Fruit fly (Drosophila melanogaster): ENCODE measurements around the gene Alms1b.

Alms1b gene

dm6 chrX:4581769-4582168, 49.0 kb downstream of the Alms1b start (continued):
- TF ChIP-seq CG7839 (tag; optimal IDR thresholded peaks at IDR 0.05) (peak; percentile 61), mirr (GFP tag; optimal IDR thresholded peaks at IDR 0.05) (no peak), CG1832 (GFP tag; optimal IDR thresholded peaks at IDR 0.05) (no peak), CG4404 (GFP tag; IDR thresholded peaks at IDR 0.05) (no peak), Aef1 (GFP tag; IDR thresholded peaks at IDR 0.05) (no peak), wor (GFP tag; IDR thresholded peaks at IDR 0.05) (0 out of 2 replicates have a peak, but pooled peaks have one; percentile 20), CG17802 (tag; optimal IDR thresholded peaks at IDR 0.05) (peak; percentile 43), ATbp (GFP tag; optimal IDR thresholded peaks at IDR 0.05) (peak; percentile 29), CG5953 (GFP tag; IDR thresholded peaks at IDR 0.05) (no peak), pan (optimal IDR thresholded peaks at IDR 0.05) (no peak), pan (GFP tag; optimal IDR thresholded peaks at IDR 0.05 in 1 of 2, IDR thresholded peaks at IDR 0.05 in 1 of 2) (peak in 1 of 2 experiments; percentile 20), CG8924 (tag; optimal IDR thresholded peaks at IDR 0.05) (no peak), Mes4 (GFP tag; optimal IDR thresholded peaks at IDR 0.05) (no peak), CG7556 (GFP tag; optimal IDR thresholded peaks at IDR 0.05) (peak; percentile 27), CG17186 (GFP tag; optimal IDR thresholded peaks at IDR 0.05) (no peak), repo (GFP tag; optimal IDR thresholded peaks at IDR 0.05) (no peak), E2f1 (GFP tag; IDR thresholded peaks at IDR 0.05) (peak; percentile 45), Gug (GFP tag; IDR thresholded peaks at IDR 0.05) (no peak), CG4360 (GFP tag; IDR thresholded peaks at IDR 0.05) (no peak), psq (GFP tag; optimal IDR thresholded peaks at IDR 0.05) (no peak), jing (GFP tag; optimal IDR thresholded peaks at IDR 0.05) (no peak), Nf-YC (tag; optimal IDR thresholded peaks at IDR 0.05) (no peak), CG15011 (GFP tag; optimal IDR thresholded peaks at IDR 0.05) (no peak), sd (tag; optimal IDR thresholded peaks at IDR 0.05) (no peak), Ada2b (GFP tag; IDR thresholded peaks at IDR 0.05) (0 out of 2 replicates have a peak, but pooled peaks have one; percentile 19), CG4707 (GFP tag; optimal IDR thresholded peaks at IDR 0.05) (no peak), CG8388 (GFP tag; optimal IDR thresholded peaks at IDR 0.05) (peak; percentile 51), lilli (GFP tag; optimal IDR thresholded peaks at IDR 0.05) (peak; percentile 18), gem (tag; optimal IDR thresholded peaks at IDR 0.05) (peak; percentile 70), CoRest (tag; optimal IDR thresholded peaks at IDR 0.05) (peak; percentile 43), cato (GFP tag; optimal IDR thresholded peaks at IDR 0.05; ENCODE audit: borderline replicate concordance) (peak; percentile 12), cas (GFP tag; IDR thresholded peaks at IDR 0.05) (no peak), h (optimal IDR thresholded peaks at IDR 0.05) (no peak), unpg (GFP tag; optimal IDR thresholded peaks at IDR 0.05) (peak; percentile 54), row (GFP tag; IDR thresholded peaks at IDR 0.05) (peak; percentile 55), zfh2 (GFP tag; optimal IDR thresholded peaks at IDR 0.05) (no peak), CG6175 (GFP tag; IDR thresholded peaks at IDR 0.05) (no peak), CG31224 (GFP tag; IDR thresholded peaks at IDR 0.05) (no peak), zf30C (GFP tag; optimal IDR thresholded peaks at IDR 0.05) (no peak), trem (tag; optimal IDR thresholded peaks at IDR 0.05) (no peak), btn (GFP tag; optimal IDR thresholded peaks at IDR 0.05) (no peak), GATAe (GFP tag; conservative IDR thresholded peaks at IDR 0.05) (no peak), peb (GFP tag; IDR thresholded peaks at IDR 0.05) (0 out of 2 replicates have a peak, but pooled peaks have one; percentile 13), HLH4C (GFP tag; IDR thresholded peaks at IDR 0.05; ENCODE audit: partially characterized antibody) (no peak), CG4820 (GFP tag; optimal IDR thresholded peaks at IDR 0.05) (peak; percentile 45), Spps (tag; optimal IDR thresholded peaks at IDR 0.05) (peak; percentile 32), CG1792 (GFP tag; optimal IDR thresholded peaks at IDR 0.05) (no peak), H15 (GFP tag; IDR thresholded peaks at IDR 0.05) (no peak), Hr39 (optimal IDR thresholded peaks at IDR 0.05) (no peak), E2f2 (GFP tag; IDR thresholded peaks at IDR 0.05) (no peak), abd-A (tag; optimal IDR thresholded peaks at IDR 0.05) (no peak), CG11398 (GFP tag; optimal IDR thresholded peaks at IDR 0.05) (no peak), tgo (GFP tag; IDR thresholded peaks at IDR 0.05) (peak; percentile 28; the same call in 1 of the 3 replicates)
